Worm (Caenorhabditis elegans) whole organism, late embryonic: Measurements from ENCODE around the gene ugt-43.

ENCODE experiments used
- F13H6.1 ChIP-seq: sonication (generic microtip); optimal IDR thresholded peaks from 2 replicates; lab custom pipeline; 2016; ENCODE audit warnings: missing genetic modification characterization, missing compliant biosample characterization
- K02D7.2 ChIP-seq: sonication (generic microtip); optimal IDR thresholded peaks from 2 replicates; lab custom pipeline; 2017; ENCODE audit warnings: mild to moderate bottlenecking, missing genetic modification characterization, missing compliant biosample characterization
- ama-1 ChIP-seq: fragments of 150-350 bp; optimal IDR thresholded peaks from 2 replicates; lab custom pipeline; 2014
- ceh-30 ChIP-seq: fragments of 150-350 bp; optimal IDR thresholded peaks from 2 replicates; lab custom pipeline; 2014; ENCODE audit warnings: missing biosample characterization, missing genetic modification characterization
- elt-2 ChIP-seq: sonication (generic microtip); optimal IDR thresholded peaks from 2 replicates; lab custom pipeline; 2016; ENCODE audit warnings: missing genetic modification reagents, missing genetic modification characterization, missing compliant biosample characterization
- hlh-13 ChIP-seq: fragments of 200-800 bp; sonication (Bioruptor generic); optimal IDR thresholded peaks from 2 replicates; lab custom pipeline; 2018; ENCODE audit warnings: mild to moderate bottlenecking, missing genetic modification characterization, missing compliant biosample characterization
- hlh-30 ChIP-seq: sonication (generic microtip); optimal IDR thresholded peaks from 2 replicates; lab custom pipeline; 2017; ENCODE audit warnings: antibody characterized with exemption, missing genetic modification characterization, missing compliant biosample characterization; ENCODE audit not compliant: insufficient read depth
- nhr-11 ChIP-seq: fragments of 150-350 bp; optimal IDR thresholded peaks from 2 replicates; lab custom pipeline; 2014; ENCODE audit warnings: missing biosample characterization, missing genetic modification characterization
- pag-3 ChIP-seq: sonication (generic microtip); optimal IDR thresholded peaks from 2 replicates; lab custom pipeline; 2016; ENCODE audit warnings: missing compliant biosample characterization, missing genetic modification characterization, borderline replicate concordance
- rnt-1 ChIP-seq: sonication (generic microtip); optimal IDR thresholded peaks from 2 replicates; lab custom pipeline; 2016; ENCODE audit warnings: missing genetic modification characterization, missing compliant biosample characterization
- tbx-7 ChIP-seq: sonication (generic microtip); optimal IDR thresholded peaks from 2 replicates; lab custom pipeline; 2016; ENCODE audit warnings: missing genotype, missing genetic modification characterization, missing compliant biosample characterization
- unc-3 ChIP-seq, 2 experiments: fragments of 200-800 bp in 1 of 2; sonication (Bioruptor generic) in 1 of 2; sonication (generic microtip) in 1 of 2; conservative IDR thresholded peaks in 1 of 2; optimal IDR thresholded peaks in 1 of 2; 2 replicates each; pipeline versions ENCODE4 v1.3.6 to Lab custom; 2016 to 2022; ENCODE audit warnings: missing compliant biosample characterization in 2 of 2, missing genetic modification characterization in 2 of 2, missing genetic modification reagents in 1 of 2
- unc-55 ChIP-seq: sonication (generic microtip); optimal IDR thresholded peaks from 2 replicates; lab custom pipeline; 2017; ENCODE audit warnings: missing biosample characterization, missing genetic modification reagents, missing genetic modification characterization

DNA sequence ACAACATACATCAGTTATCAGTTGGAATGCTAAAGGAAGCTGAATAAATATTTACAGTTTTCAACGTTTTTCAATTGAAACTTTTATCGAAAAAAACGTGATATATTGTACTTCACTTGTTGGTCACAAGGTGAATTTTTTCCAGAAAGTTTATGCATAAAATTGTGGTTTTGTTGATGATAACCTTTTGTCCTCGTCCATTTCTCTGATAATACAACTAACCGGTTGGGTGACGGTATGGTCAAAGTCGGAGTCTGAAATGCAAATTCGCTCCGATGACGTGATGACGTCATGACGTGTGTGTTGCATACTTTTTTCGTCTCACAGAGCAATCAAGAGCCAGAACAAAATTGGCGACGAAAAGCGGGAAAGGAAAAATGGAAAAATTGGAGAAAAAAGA lies 47.0 kb downstream of the ugt-43 start:
- TF ChIP-seq unc-3 (GFP tag; conservative IDR thresholded peaks at IDR 0.05; lab: Robert Waterston, UW) (no peak), unc-3 (tag; optimal IDR thresholded peaks at IDR 0.05; lab: Kevin White, UChicago) (no peak), F13H6.1 (no peak), hlh-13 (GFP tag; lab: Kevin White, UChicago) (no peak), ama-1 (lab: Kevin White, UChicago) (no peak), unc-55 (GFP tag; lab: Kevin White, UChicago) (no peak), K02D7.2 (tag; lab: Kevin White, UChicago) (no peak), hlh-30 (tag; lab: Kevin White, UChicago) (no peak), ceh-30 (tag; lab: Kevin White, UChicago) (no peak), rnt-1 (tag; lab: Kevin White, UChicago) (no peak), nhr-11 (tag; lab: Kevin White, UChicago) (no peak), pag-3 (tag; lab: Kevin White, UChicago) (no peak), elt-2 (tag; lab: Kevin White, UChicago) (no peak), tbx-7 (tag; lab: Kevin White, UChicago) (no peak)
